Worm (Caenorhabditis elegans): ENCODE results near the gene C36C5.4.

The C36C5.4 gene

ce11 chrV:3210147-3210546, 43.8 kb downstream of the C36C5.4 start, which contains the start of gene apx-1:
Gene apx-1 (plus strand): TSS chrV:3210196.
- TF ChIP-seq odd-2 (tag; optimal IDR thresholded peaks at IDR 0.05) = no peak
- TF ChIP-seq tbx-2 (tag; optimal IDR thresholded peaks at IDR 0.05) = no peak
- TF ChIP-seq elt-4 (tag; optimal IDR thresholded peaks at IDR 0.05) = no peak
- no peak for TF ChIP-seq K09A11.1 (tag; optimal IDR thresholded peaks at IDR 0.05; ENCODE audit: insufficient read depth)
- TF ChIP-seq F13H6.1 (tag; optimal IDR thresholded peaks at IDR 0.05) = no peak
- TF ChIP-seq npax-4 (tag; optimal IDR thresholded peaks at IDR 0.05) = no peak
- TF ChIP-seq pros-1 (tag; optimal IDR thresholded peaks at IDR 0.05) = no peak
- TF ChIP-seq ceh-31 (tag; optimal IDR thresholded peaks at IDR 0.05) = no peak

Measured in whole organism, late embryonic.